Worm (Caenorhabditis elegans) whole organism, L1 larva: ENCODE results near the gene C55C3.3.

ENCODE experiments used
- C04F5.9 ChIP-seq: sonication (generic microtip); optimal IDR thresholded peaks from 2 replicates; lab custom pipeline; 2016; ENCODE audit warnings: missing genetic modification characterization, missing compliant biosample characterization
- C16A3.4 ChIP-seq: fragments of 150-350 bp; optimal IDR thresholded peaks from 2 replicates; lab custom pipeline; 2014; ENCODE audit warnings: missing biosample characterization, missing genetic modification characterization
- C34B4.2 ChIP-seq: sonication (generic microtip); optimal IDR thresholded peaks from 2 replicates; lab custom pipeline; 2017; ENCODE audit warnings: mild to moderate bottlenecking, missing genetic modification characterization, missing compliant biosample characterization
- F16B12.6 ChIP-seq: fragments of 150-350 bp; optimal IDR thresholded peaks from 2 replicates; lab custom pipeline; 2014; ENCODE audit warnings: missing biosample characterization, missing genetic modification characterization
- Y116A8C.19 ChIP-seq: sonication (generic microtip); optimal IDR thresholded peaks from 2 replicates; lab custom pipeline; 2016; ENCODE audit warnings: missing compliant biosample characterization, missing genetic modification characterization, borderline replicate concordance
- aly-2 ChIP-seq: fragments of 150-350 bp; optimal IDR thresholded peaks from 2 replicates; lab custom pipeline; 2014; ENCODE audit warnings: missing biosample characterization, missing genetic modification characterization
- ceh-8 ChIP-seq: fragments of 200-800 bp; sonication (Bioruptor generic); optimal IDR thresholded peaks from 2 replicates; lab custom pipeline; 2018; ENCODE audit warnings: mild to moderate bottlenecking, missing genetic modification characterization, moderate library complexity, missing compliant biosample characterization
- ceh-82 ChIP-seq, 3 experiments: fragments of 150-350 bp in 1 of 3; sonication (generic microtip) in 2 of 3; optimal IDR thresholded peaks; 2 replicates each; lab custom pipeline; 2014 to 2017; ENCODE audit warnings: missing biosample characterization in 3 of 3, missing genetic modification characterization in 3 of 3
- ces-1 ChIP-seq: fragments of 150-350 bp; optimal IDR thresholded peaks from 2 replicates; lab custom pipeline; 2014; ENCODE audit warnings: missing biosample characterization, missing genetic modification reagents, missing genetic modification characterization
- dpl-1 ChIP-seq, 3 experiments: fragments of 150-350 bp in 2 of 3; sonication (generic microtip) in 1 of 3; optimal IDR thresholded peaks; 2 replicates each; lab custom pipeline; 2014 to 2017; ENCODE audit warnings: missing biosample characterization in 3 of 3, missing genetic modification characterization in 3 of 3, missing genetic modification reagents in 3 of 3
- egl-13 ChIP-seq: sonication (generic microtip); optimal IDR thresholded peaks from 2 replicates; lab custom pipeline; 2016; ENCODE audit warnings: missing genotype, missing genetic modification reagents, missing genetic modification characterization, missing compliant biosample characterization
- egl-27 ChIP-seq, 2 experiments: fragments of 150-350 bp in 1 of 2; sonication (generic microtip); optimal IDR thresholded peaks; 3 replicates each; lab custom pipeline; 2017 to 2018; ENCODE audit warnings: missing biosample characterization in 2 of 2, missing genetic modification characterization in 2 of 2, missing genetic modification reagents in 2 of 2
- elt-2 ChIP-seq: sonication (generic microtip); optimal IDR thresholded peaks from 2 replicates; lab custom pipeline; 2016; ENCODE audit warnings: missing genetic modification characterization, mild to moderate bottlenecking, inconsistent platforms, missing compliant biosample characterization, missing genetic modification reagents
- elt-3 ChIP-seq, 6 experiments: fragments of 150-350 bp in 1 of 6; sonication (generic microtip); optimal IDR thresholded peaks; 2 replicates each; lab custom pipeline; 2017 to 2018; ENCODE audit warnings: missing biosample characterization in 6 of 6, missing genetic modification characterization in 6 of 6, inconsistent platforms in 1 of 6
- fkh-4 ChIP-seq: sonication (generic microtip); optimal IDR thresholded peaks from 2 replicates; lab custom pipeline; 2016; ENCODE audit warnings: missing compliant biosample characterization, missing genetic modification characterization, borderline replicate concordance
- fos-1 ChIP-seq: fragments of 150-350 bp; optimal IDR thresholded peaks from 2 replicates; lab custom pipeline; 2014; ENCODE audit warnings: missing biosample characterization, missing genetic modification characterization
- hlh-17 ChIP-seq: fragments of 200-800 bp; sonication (Bioruptor generic); optimal IDR thresholded peaks from 2 replicates; lab custom pipeline; 2018; ENCODE audit warnings: missing genetic modification characterization, mild to moderate bottlenecking, missing compliant biosample characterization, moderate library complexity, borderline replicate concordance
- irx-1 ChIP-seq: sonication (generic microtip); optimal IDR thresholded peaks from 2 replicates; lab custom pipeline; 2016; ENCODE audit warnings: missing genetic modification characterization, missing compliant biosample characterization
- isw-1 ChIP-seq: fragments of 200-800 bp; sonication (Bioruptor generic); IDR thresholded peaks from 2 replicates; pipeline ENCODE4 v1.3.6; 2022; ENCODE audit warnings: missing genetic modification characterization, missing compliant biosample characterization
- jun-1 ChIP-seq: fragments of 150-350 bp; optimal IDR thresholded peaks from 2 replicates; lab custom pipeline; 2014; ENCODE audit warnings: missing biosample characterization, missing genetic modification reagents, missing genetic modification characterization
- lin-35 ChIP-seq, 2 experiments: fragments of 150-350 bp; optimal IDR thresholded peaks; 2 replicates each; lab custom pipeline; 2014; ENCODE audit warnings: missing biosample characterization in 2 of 2, missing genetic modification characterization in 2 of 2, missing genetic modification reagents in 2 of 2
- lin-39 ChIP-seq: fragments of 150-350 bp; optimal IDR thresholded peaks from 2 replicates; lab custom pipeline; 2014; ENCODE audit warnings: missing biosample characterization, missing genetic modification reagents, missing genetic modification characterization
- lir-3 ChIP-seq: sonication (generic microtip); optimal IDR thresholded peaks from 2 replicates; lab custom pipeline; 2016; ENCODE audit warnings: mild to moderate bottlenecking, missing genetic modification characterization, moderate library complexity, missing compliant biosample characterization; ENCODE audit not compliant: poor library complexity
- lsy-2 ChIP-seq, 2 experiments: fragments of 150-350 bp; optimal IDR thresholded peaks; 2 replicates each; lab custom pipeline; 2014; ENCODE audit warnings: missing biosample characterization in 2 of 2, missing genetic modification characterization in 2 of 2
- mab-9 ChIP-seq: fragments of 200-800 bp; sonication (Bioruptor generic); IDR thresholded peaks from 2 replicates; pipeline ENCODE4 v1.3.6; 2022; ENCODE audit warnings: missing genetic modification reagents, missing genetic modification characterization, missing compliant biosample characterization
- mdl-1 ChIP-seq, 2 experiments: fragments of 150-350 bp; optimal IDR thresholded peaks; 2 replicates each; lab custom pipeline; 2014 to 2017; ENCODE audit warnings: missing biosample characterization in 2 of 2, missing genetic modification characterization in 2 of 2, inconsistent platforms in 1 of 2
- mep-1 ChIP-seq: fragments of 150-350 bp; optimal IDR thresholded peaks from 2 replicates; lab custom pipeline; 2014; ENCODE audit warnings: missing biosample characterization, missing genetic modification characterization
- nhr-11 ChIP-seq: fragments of 150-350 bp; optimal IDR thresholded peaks from 2 replicates; lab custom pipeline; 2014; ENCODE audit warnings: missing biosample characterization, missing genetic modification characterization
- nhr-12 ChIP-seq: sonication (generic microtip); optimal IDR thresholded peaks from 2 replicates; lab custom pipeline; 2017; ENCODE audit warnings: missing biosample characterization, missing genetic modification characterization
- nhr-237 ChIP-seq: fragments of 150-350 bp; optimal IDR thresholded peaks from 2 replicates; lab custom pipeline; 2014; ENCODE audit warnings: missing biosample characterization, missing genetic modification characterization
- nhr-28 ChIP-seq: fragments of 150-350 bp; optimal IDR thresholded peaks from 2 replicates; lab custom pipeline; 2014; ENCODE audit warnings: missing biosample characterization, missing genetic modification characterization
- nhr-77 ChIP-seq: fragments of 150-350 bp; optimal IDR thresholded peaks from 2 replicates; lab custom pipeline; 2014; ENCODE audit warnings: missing biosample characterization, missing genetic modification characterization
- nhr-85 ChIP-seq: sonication (generic microtip); peaks from one replicate; lab custom pipeline; 2016; ENCODE audit warnings: missing genetic modification characterization, inconsistent platforms, missing compliant biosample characterization
- nhr-90 ChIP-seq: sonication (generic microtip); optimal IDR thresholded peaks from 2 replicates; lab custom pipeline; 2016; ENCODE audit warnings: mild to moderate bottlenecking, missing genetic modification characterization, missing compliant biosample characterization; ENCODE audit not compliant: poor library complexity
- pax-3 ChIP-seq: fragments of 200-800 bp; sonication (Bioruptor generic); optimal IDR thresholded peaks from 2 replicates; lab custom pipeline; 2018; ENCODE audit warnings: mild to moderate bottlenecking, missing genetic modification characterization, moderate library complexity, missing compliant biosample characterization
- pqm-1 ChIP-seq: sonication (generic microtip); optimal IDR thresholded peaks from 3 replicates; lab custom pipeline; 2017; ENCODE audit warnings: missing biosample characterization, missing genetic modification characterization
- rnt-1 ChIP-seq: sonication (generic microtip); optimal IDR thresholded peaks from 2 replicates; lab custom pipeline; 2016; ENCODE audit warnings: mild to moderate bottlenecking, missing genetic modification characterization, moderate library complexity, missing compliant biosample characterization
- skn-1 ChIP-seq: fragments of 150-350 bp; optimal IDR thresholded peaks from 2 replicates; lab custom pipeline; 2014; ENCODE audit warnings: missing biosample characterization, missing genetic modification characterization
- sox-4 ChIP-seq: sonication (generic microtip); optimal IDR thresholded peaks from 2 replicates; lab custom pipeline; 2016; ENCODE audit warnings: missing genetic modification characterization, missing compliant biosample characterization
- sptf-1 ChIP-seq: fragments of 150-350 bp; optimal IDR thresholded peaks from 2 replicates; lab custom pipeline; 2014; ENCODE audit warnings: missing biosample characterization, missing genetic modification characterization
- sup-37 ChIP-seq: fragments of 200-800 bp; sonication (Bioruptor generic); optimal IDR thresholded peaks from 2 replicates; lab custom pipeline; 2018; ENCODE audit warnings: mild to moderate bottlenecking, missing genetic modification characterization, missing compliant biosample characterization
- swsn-7 ChIP-seq: sonication (generic microtip); optimal IDR thresholded peaks from 2 replicates; lab custom pipeline; 2016; ENCODE audit warnings: missing genetic modification characterization, missing compliant biosample characterization
- tbx-2 ChIP-seq: sonication (generic microtip); optimal IDR thresholded peaks from 2 replicates; lab custom pipeline; 2016; ENCODE audit warnings: missing genetic modification characterization, missing compliant biosample characterization
- tlp-1 ChIP-seq: fragments of 150-350 bp; optimal IDR thresholded peaks from 2 replicates; lab custom pipeline; 2014; ENCODE audit warnings: missing biosample characterization, missing genetic modification characterization
- unc-130 ChIP-seq: fragments of 150-350 bp; optimal IDR thresholded peaks from 2 replicates; lab custom pipeline; 2017; ENCODE audit warnings: missing biosample characterization, missing genetic modification characterization, inconsistent platforms
- unc-30 ChIP-seq: sonication (generic microtip); optimal IDR thresholded peaks from 2 replicates; lab custom pipeline; 2017; ENCODE audit warnings: missing biosample characterization, missing genetic modification characterization
- unc-62 ChIP-seq: fragments of 150-350 bp; optimal IDR thresholded peaks from 2 replicates; lab custom pipeline; 2014; ENCODE audit warnings: missing biosample characterization, missing genetic modification reagents, missing genetic modification characterization
- unc-98 ChIP-seq: fragments of 200-800 bp; sonication (Bioruptor generic); IDR thresholded peaks from 2 replicates; pipeline ENCODE4 v1.3.6; 2022; ENCODE audit warnings: missing genetic modification characterization, missing compliant biosample characterization
- vab-15 ChIP-seq: sonication (generic microtip); optimal IDR thresholded peaks from 2 replicates; lab custom pipeline; 2017; ENCODE audit warnings: missing genotype, mild to moderate bottlenecking, missing genetic modification characterization, missing compliant biosample characterization
- xbp-1 ChIP-seq: sonication (generic microtip); optimal IDR thresholded peaks from 2 replicates; lab custom pipeline; 2016; ENCODE audit warnings: missing genetic modification characterization, missing compliant biosample characterization
- zag-1 ChIP-seq: fragments of 150-350 bp; optimal IDR thresholded peaks from 2 replicates; lab custom pipeline; 2014; ENCODE audit warnings: missing biosample characterization, missing genetic modification characterization
- ztf-11 ChIP-seq, 2 experiments: sonication (generic microtip); optimal IDR thresholded peaks; 2 replicates each; lab custom pipeline; 2016 to 2017; ENCODE audit warnings: missing genetic modification characterization in 2 of 2, missing biosample characterization in 1 of 2, missing compliant biosample characterization in 1 of 2
- ztf-4 ChIP-seq: fragments of 150-350 bp; optimal IDR thresholded peaks from 2 replicates; lab custom pipeline; 2014; ENCODE audit warnings: missing biosample characterization, missing genetic modification characterization

Gene C55C3.3

ce11 chrIV:5731597-5731996 lies 46.5 kb downstream of the C55C3.3 start, which contains the start of gene H35B03.2 (continued):
- TF ChIP-seq lir-3 (tag; lab: Kevin White, UChicago) (peak; percentile 35), Y116A8C.19 (tag; lab: Kevin White, UChicago) (no peak), skn-1 (tag; lab: Kevin White, UChicago) (peak; percentile 69), nhr-77 (tag; lab: Kevin White, UChicago) (no peak), pqm-1 (tag; lab: Kevin White, UChicago) (no peak), dpl-1 (GFP tag; optimal IDR thresholded peaks at IDR 0.05; lab: Kevin White, UChicago) (peak; percentile 98 to 99 (median 98)), sptf-1 (tag; lab: Kevin White, UChicago) (no peak), mdl-1 (tag; optimal IDR thresholded peaks at IDR 0.05; lab: Kevin White, UChicago) (peak in 1 of 2 experiments; percentile 19), nhr-12 (tag; lab: Kevin White, UChicago) (no peak), sox-4 (no peak), sup-37 (no peak), nhr-85 (tag; lab: Kevin White, UChicago) (peak; percentile 67), isw-1 (peak; percentile 60), ceh-82 (tag; optimal IDR thresholded peaks at IDR 0.05; lab: Kevin White, UChicago) (peak; percentile 26 to 86 (median 67)), jun-1 (tag; lab: Kevin White, UChicago) (peak; percentile 32), unc-30 (tag; lab: Kevin White, UChicago) (no peak), zag-1 (tag; lab: Kevin White, UChicago) (no peak), lsy-2 (tag; optimal IDR thresholded peaks at IDR 0.05; lab: Kevin White, UChicago) (peak; percentile 85 to 90), ceh-8 (GFP tag; lab: Kevin White, UChicago) (no peak), lin-35 (GFP tag; optimal IDR thresholded peaks at IDR 0.05; lab: Kevin White, UChicago) (peak; percentile 99), egl-13 (tag; lab: Kevin White, UChicago) (peak; percentile 62), irx-1 (peak; percentile 64), F16B12.6 (peak; percentile 62), nhr-28 (tag; lab: Kevin White, UChicago) (no peak), pax-3 (tag; lab: Kevin White, UChicago) (no peak), C04F5.9 (tag; lab: Kevin White, UChicago) (peak; percentile 11), unc-130 (tag; lab: Kevin White, UChicago) (no peak), nhr-90 (tag; lab: Kevin White, UChicago) (peak; percentile 70), egl-27 (tag; optimal IDR thresholded peaks at IDR 0.05; lab: Kevin White, UChicago) (no peak), fkh-4 (no peak), xbp-1 (tag; lab: Kevin White, UChicago) (peak; percentile 71), vab-15 (tag; lab: Kevin White, UChicago) (no peak), ces-1 (GFP tag; lab: Kevin White, UChicago) (no peak), unc-62 (no peak), nhr-237 (tag; lab: Kevin White, UChicago) (no peak), mab-9 (GFP tag; lab: Robert Waterston, UW) (no peak), rnt-1 (tag; lab: Kevin White, UChicago) (peak; percentile 79), ztf-11 (tag; optimal IDR thresholded peaks at IDR 0.05; lab: Kevin White, UChicago) (no peak), lin-39 (peak; percentile 72), elt-2 (tag; lab: Kevin White, UChicago) (peak; percentile 2), ztf-4 (tag; lab: Kevin White, UChicago) (no peak), elt-3 (tag; optimal IDR thresholded peaks at IDR 0.05; lab: Kevin White, UChicago) (peak in 2 of 6 experiments; percentile 54 to 61), aly-2 (peak; percentile 69), mep-1 (tag; lab: Kevin White, UChicago) (peak; percentile 64), nhr-11 (peak; percentile 26), C34B4.2 (tag; lab: Kevin White, UChicago) (no peak), tbx-2 (peak; percentile 76), unc-98 (GFP tag; lab: Robert Waterston, UW) (no peak), tlp-1 (no peak), C16A3.4 (tag; lab: Kevin White, UChicago) (peak; percentile 57), hlh-17 (no peak), swsn-7 (tag; lab: Kevin White, UChicago) (peak; percentile 71), fos-1 (tag; lab: Kevin White, UChicago) (peak; percentile 71)
